Fruit fly (Drosophila melanogaster): Measurements from ENCODE around the gene CG32262.

CG32262 gene

dm6 chr3L:3814010-3814833, 4.2 kb upstream of the CG32262 start, which contains the start of gene Scsalpha1 (continued):
- no peak for TF ChIP-seq Spps (tag; optimal IDR thresholded peaks at IDR 0.05)
- TF ChIP-seq CG7786 (GFP tag; optimal IDR thresholded peaks at IDR 0.05), result no peak
- TF ChIP-seq lilli (GFP tag; optimal IDR thresholded peaks at IDR 0.05), result peak; percentile 42
- no peak for TF ChIP-seq prd (optimal IDR thresholded peaks at IDR 0.05)
- peak; percentile 58; the same call in 2 of the 3 replicates for TF ChIP-seq prd (GFP tag; IDR thresholded peaks at IDR 0.05)
- TF ChIP-seq CG15011 (GFP tag; optimal IDR thresholded peaks at IDR 0.05), result no peak
- peak; percentile 100 for TF ChIP-seq bbx (GFP tag; IDR thresholded peaks at IDR 0.05; ENCODE audit: partially characterized antibody)
- no peak for TF ChIP-seq CG4360 (GFP tag; IDR thresholded peaks at IDR 0.05)
- peak; percentile 23; the same call in 1 of the 3 replicates for TF ChIP-seq CG17361 (GFP tag; IDR thresholded peaks at IDR 0.05)
- peak; percentile 98 for TF ChIP-seq CG14860 (GFP tag; IDR thresholded peaks at IDR 0.05; ENCODE audit: partially characterized antibody)
- TF ChIP-seq CG8359 (GFP tag; optimal IDR thresholded peaks at IDR 0.05; ENCODE audit: borderline replicate concordance), result no peak
- TF ChIP-seq CG12299 (tag; optimal IDR thresholded peaks at IDR 0.05), result no peak
- peak; percentile 46 for TF ChIP-seq Drgx (GFP tag; IDR thresholded peaks at IDR 0.05)
- peak; percentile 31 for TF ChIP-seq CG15514 (GFP tag; optimal IDR thresholded peaks at IDR 0.05)
- peak; percentile 7 for TF ChIP-seq Dip3 (GFP tag; optimal IDR thresholded peaks at IDR 0.05)
- TF ChIP-seq cwo (GFP tag; optimal IDR thresholded peaks at IDR 0.05), result peak; percentile 21
- TF ChIP-seq B-H2 (GFP tag; optimal IDR thresholded peaks at IDR 0.05), result no peak
- peak; percentile 65 for TF ChIP-seq CG9437 (GFP tag; optimal IDR thresholded peaks at IDR 0.05)
- TF ChIP-seq CG33213 (GFP tag; optimal IDR thresholded peaks at IDR 0.05), result no peak
- peak; percentile 63 for TF ChIP-seq CG11695 (GFP tag; IDR thresholded peaks at IDR 0.05)
- peak; percentile 84 for TF ChIP-seq ftz-f1 (GFP tag; optimal IDR thresholded peaks at IDR 0.05)
- TF ChIP-seq Aef1 (GFP tag; IDR thresholded peaks at IDR 0.05), result no peak
- TF ChIP-seq Dek (tag; optimal IDR thresholded peaks at IDR 0.05), result peak; percentile 23
- TF ChIP-seq gem (tag; optimal IDR thresholded peaks at IDR 0.05), result no peak
- no peak for TF ChIP-seq CG6175 (GFP tag; IDR thresholded peaks at IDR 0.05)
- TF ChIP-seq lab (GFP tag; optimal IDR thresholded peaks at IDR 0.05), result peak; percentile 45
- peak; percentile 45 for TF ChIP-seq Lhr (GFP tag; optimal IDR thresholded peaks at IDR 0.05)
- TF ChIP-seq mirr (GFP tag; optimal IDR thresholded peaks at IDR 0.05), result peak; percentile 13
- TF ChIP-seq en (GFP tag; optimal IDR thresholded peaks at IDR 0.05), result no peak
- peak; percentile 43; the same call in 1 of the 3 replicates for TF ChIP-seq CG34422 (GFP tag; IDR thresholded peaks at IDR 0.05)
- peak; percentile 98 for TF ChIP-seq zen2 (GFP tag; IDR thresholded peaks at IDR 0.05; ENCODE audit: partially characterized antibody)
- TF ChIP-seq Atf-2 (GFP tag; optimal IDR thresholded peaks at IDR 0.05), result peak; percentile 40
- peak; percentile 98 for TF ChIP-seq nerfin-2 (GFP tag; IDR thresholded peaks at IDR 0.05; ENCODE audit: partially characterized antibody)
- TF ChIP-seq tup (GFP tag; optimal IDR thresholded peaks at IDR 0.05), result no peak
- peak; percentile 8 for TF ChIP-seq CG17359 (tag; optimal IDR thresholded peaks at IDR 0.05)
- peak; percentile 99 for TF ChIP-seq Dref (GFP tag; IDR thresholded peaks at IDR 0.05)
- TF ChIP-seq usp (GFP tag; optimal IDR thresholded peaks at IDR 0.05), result no peak
- no peak for TF ChIP-seq lmd (GFP tag; IDR thresholded peaks at IDR 0.05)
- TF ChIP-seq CG13624 (GFP tag; optimal IDR thresholded peaks at IDR 0.05), result peak; percentile 22
- TF ChIP-seq CG7357 (GFP tag; IDR thresholded peaks at IDR 0.05), result no peak
- TF ChIP-seq btn (GFP tag; optimal IDR thresholded peaks at IDR 0.05), result no peak
- peak; percentile 8 for TF ChIP-seq CG9609 (GFP tag; optimal IDR thresholded peaks at IDR 0.05)
- peak; percentile 99 for TF ChIP-seq CG34224 (GFP tag; IDR thresholded peaks at IDR 0.05; ENCODE audit: partially characterized antibody)
- TF ChIP-seq CG10654 (GFP tag; optimal IDR thresholded peaks at IDR 0.05), result peak; percentile 19
- peak; percentile 46 for TF ChIP-seq Fer3 (tag; optimal IDR thresholded peaks at IDR 0.05)
- TF ChIP-seq tx (GFP tag; optimal IDR thresholded peaks at IDR 0.05), result peak; percentile 22
- peak; percentile 37 for TF ChIP-seq CG2712 (tag; optimal IDR thresholded peaks at IDR 0.05)
- TF ChIP-seq Doc2 (GFP tag; IDR thresholded peaks at IDR 0.05), result no peak
- no peak for TF ChIP-seq sima (GFP tag; optimal IDR thresholded peaks at IDR 0.05)
